Fruit fly (Drosophila melanogaster) whole organism, wandering third instar larva: ENCODE data around the gene Naa30B.
A peak's percentile ranks its signal among the peaks of the same experiment; 100 is the strongest.

Source experiments
- Abd-B ChIP-seq: fragments of >200 bp; optimal IDR thresholded peaks from 2 replicates; lab custom pipeline; 2017; ENCODE audit warnings: missing biosample characterization, missing genetic modification characterization
- CG9705 ChIP-seq: fragments of 200-800 bp; sonication (Bioruptor generic); optimal IDR thresholded peaks from 2 replicates; lab custom pipeline; 2018; ENCODE audit warnings: missing biosample characterization, mild to moderate bottlenecking, missing genetic modification characterization
- Dfd ChIP-seq: fragments of >200 bp; optimal IDR thresholded peaks from 2 replicates; lab custom pipeline; 2017; ENCODE audit warnings: missing biosample characterization, missing genetic modification characterization
- Hr78 ChIP-seq: fragments of >200 bp; optimal IDR thresholded peaks from 2 replicates; lab custom pipeline; 2017; ENCODE audit warnings: missing biosample characterization, missing genetic modification characterization
- Jra ChIP-seq: sonication (Bioruptor generic); optimal IDR thresholded peaks from 2 replicates; lab custom pipeline; 2016; ENCODE audit warnings: missing biosample characterization, missing genetic modification characterization
- Mio ChIP-seq: sonication (Bioruptor generic); optimal IDR thresholded peaks from 2 replicates; lab custom pipeline; 2016; ENCODE audit warnings: missing biosample characterization, missing genetic modification characterization
- Vsx2 ChIP-seq: fragments of 200-300, 225-300 bp; sonication (Bioruptor generic); optimal IDR thresholded peaks from 2 replicates; lab custom pipeline; 2018; ENCODE audit warnings: missing biosample characterization, missing genetic modification characterization; ENCODE audit not compliant: partially characterized antibody
- dmrt93B ChIP-seq: fragments of 200-800 bp; sonication (Bioruptor generic); optimal IDR thresholded peaks from 2 replicates; lab custom pipeline; 2018; ENCODE audit warnings: missing biosample characterization, mild to moderate bottlenecking, missing genetic modification characterization
- ey ChIP-seq: fragments of 200-800 bp; sonication (Bioruptor generic); optimal IDR thresholded peaks from 2 replicates; lab custom pipeline; 2016; ENCODE audit warnings: missing biosample characterization, missing genetic modification characterization
- foxo ChIP-seq, 2 experiments: fragments of 200-800 bp; sonication (Bioruptor generic); optimal IDR thresholded peaks; 2 replicates in 1 of 2; 3 replicates in 1 of 2; lab custom pipeline; 2016 to 2017; ENCODE audit warnings: missing biosample characterization in 2 of 2, missing genetic modification characterization in 2 of 2
- h ChIP-seq: fragments of 200-800 bp; sonication (Bioruptor generic); optimal IDR thresholded peaks from 3 replicates; lab custom pipeline; 2016; ENCODE audit warnings: missing biosample characterization, mild to moderate bottlenecking, missing genetic modification characterization
- lola ChIP-seq: fragments of >200 bp; optimal IDR thresholded peaks from 2 replicates; lab custom pipeline; 2017; ENCODE audit warnings: missing biosample characterization, missing genetic modification characterization
- psq ChIP-seq: fragments of 200-800 bp; sonication (Bioruptor generic); optimal IDR thresholded peaks from 3 replicates; lab custom pipeline; 2017; ENCODE audit warnings: missing biosample characterization, mild to moderate bottlenecking, missing genetic modification characterization, moderate library complexity
- rgr ChIP-seq: fragments of 200-800 bp; sonication (Bioruptor generic); optimal IDR thresholded peaks from 3 replicates; lab custom pipeline; 2016; ENCODE audit warnings: missing biosample characterization, mild to moderate bottlenecking, missing genetic modification characterization

dm6 chr3L:1442309-1442708 lies 29.6 kb downstream of the Naa30B start:
- TF ChIP-seq lola (GFP tag; lab: Kevin White, UChicago): no peak
- TF ChIP-seq foxo (GFP tag; optimal IDR thresholded peaks at IDR 0.05; lab: Kevin White, UChicago): peak in 1 of 2 experiments; percentile 26
- TF ChIP-seq h (GFP tag; lab: Kevin White, UChicago): peak; percentile 37
- no peak for TF ChIP-seq ey (GFP tag; lab: Kevin White, UChicago)
- no peak for TF ChIP-seq dmrt93B (GFP tag; lab: Kevin White, UChicago)
- no peak for TF ChIP-seq rgr (GFP tag; lab: Kevin White, UChicago)
- TF ChIP-seq CG9705 (GFP tag; lab: Kevin White, UChicago): no peak
- TF ChIP-seq Mio (GFP tag; lab: Kevin White, UChicago): no peak
- no peak for TF ChIP-seq Jra (GFP tag; lab: Kevin White, UChicago)
- no peak for TF ChIP-seq psq (GFP tag; lab: Kevin White, UChicago)
- no peak for TF ChIP-seq Hr78 (GFP tag; lab: Kevin White, UChicago)
- TF ChIP-seq Vsx2 (GFP tag; lab: Kevin White, UChicago): no peak
- no peak for TF ChIP-seq Dfd
- TF ChIP-seq Abd-B (GFP tag; lab: Kevin White, UChicago): no peak
